Fruit fly (Drosophila melanogaster): Measurements from ENCODE around the gene CG5885.

Gene CG5885

dm6 chr2L:9938631-9939256 lies 20.6 kb upstream of the CG5885 start, which contains the start of the genes Datp and CG4619 (continued):
- TF ChIP-seq CG43689 (GFP tag; IDR thresholded peaks at IDR 0.05), result no peak
- TF ChIP-seq Pdp1 (GFP tag; optimal IDR thresholded peaks at IDR 0.05), result peak; percentile 12 to 95
- TF ChIP-seq BEAF-32 (GFP tag; optimal IDR thresholded peaks at IDR 0.05), result peak; percentile 23
- peak; percentile 48 for TF ChIP-seq CG9876 (GFP tag; optimal IDR thresholded peaks at IDR 0.05)
- TF ChIP-seq NfI (GFP tag; optimal IDR thresholded peaks at IDR 0.05), result peak; percentile 61
- TF ChIP-seq slou (GFP tag; optimal IDR thresholded peaks at IDR 0.05), result no peak
- no peak for TF ChIP-seq grau (tag; optimal IDR thresholded peaks at IDR 0.05)
- TF ChIP-seq dysf (GFP tag; IDR thresholded peaks at IDR 0.05), result peak; percentile 55; the same call in 2 of the 3 replicates
- peak; percentile 60 for TF ChIP-seq CG7786 (GFP tag; optimal IDR thresholded peaks at IDR 0.05)
- peak; percentile 21 for TF ChIP-seq CG1647 (GFP tag; optimal IDR thresholded peaks at IDR 0.05)
- peak; percentile 48 for TF ChIP-seq Bdp1 (GFP tag; optimal IDR thresholded peaks at IDR 0.05)
- TF ChIP-seq CG1024 (GFP tag; IDR thresholded peaks at IDR 0.05), result 0 out of 2 replicates have a peak, but pooled peaks have one; percentile 6
- TF ChIP-seq insv (GFP tag; optimal IDR thresholded peaks at IDR 0.05), result no peak
- peak; percentile 30 for TF ChIP-seq CG7987 (GFP tag; optimal IDR thresholded peaks at IDR 0.05)
- no peak for TF ChIP-seq CG17359 (tag; optimal IDR thresholded peaks at IDR 0.05)
- no peak for TF ChIP-seq hbn (GFP tag; IDR thresholded peaks at IDR 0.05; ENCODE audit: partially characterized antibody)
- TF ChIP-seq CG8359 (GFP tag; optimal IDR thresholded peaks at IDR 0.05; ENCODE audit: borderline replicate concordance), result no peak
- peak in 1 of 2 experiments; percentile 16 for TF ChIP-seq chif (GFP tag; optimal IDR thresholded peaks at IDR 0.05)
- TF ChIP-seq H15 (GFP tag; IDR thresholded peaks at IDR 0.05), result peak; percentile 65; the same call in 2 of the 3 replicates
- peak; percentile 46 for TF ChIP-seq Max (GFP tag; optimal IDR thresholded peaks at IDR 0.05)
- no peak for TF ChIP-seq ftz-f1 (GFP tag; optimal IDR thresholded peaks at IDR 0.05)
- peak; percentile 1 for TF ChIP-seq Chrac-16 (GFP tag; optimal IDR thresholded peaks at IDR 0.05)
- TF ChIP-seq slbo (GFP tag; IDR thresholded peaks at IDR 0.05), result peak; percentile 71
- no peak for TF ChIP-seq sr (GFP tag; IDR thresholded peaks at IDR 0.05)
- TF ChIP-seq ken (GFP tag; IDR thresholded peaks at IDR 0.05), result peak; percentile 53; the same call in 2 of the 3 replicates
- no peak for TF ChIP-seq tll (GFP tag; optimal IDR thresholded peaks at IDR 0.05)
- TF ChIP-seq pfk (GFP tag; optimal IDR thresholded peaks at IDR 0.05), result peak; percentile 9
- TF ChIP-seq CG14710 (tag; optimal IDR thresholded peaks at IDR 0.05), result peak; percentile 37
- peak; percentile 13 for TF ChIP-seq CG12219 (GFP tag; optimal IDR thresholded peaks at IDR 0.05)
- peak; percentile 46 for TF ChIP-seq bbx (GFP tag; IDR thresholded peaks at IDR 0.05; ENCODE audit: partially characterized antibody)
- TF ChIP-seq CG4360 (GFP tag; IDR thresholded peaks at IDR 0.05), result peak; percentile 64
- TF ChIP-seq CG10462 (GFP tag; optimal IDR thresholded peaks at IDR 0.05), result no peak
- TF ChIP-seq Gsc (GFP tag; IDR thresholded peaks at IDR 0.05), result no peak
- no peak for TF ChIP-seq luna (GFP tag; optimal IDR thresholded peaks at IDR 0.05)
- TF ChIP-seq Ravus (GFP tag; IDR thresholded peaks at IDR 0.05), result no peak
- no peak for TF ChIP-seq sim (GFP tag; IDR thresholded peaks at IDR 0.05)
- TF ChIP-seq stwl (tag; optimal IDR thresholded peaks at IDR 0.05), result peak; percentile 78
- TF ChIP-seq Nf-YA (GFP tag; IDR thresholded peaks at IDR 0.05), result no peak
- TF ChIP-seq gro (GFP tag; optimal IDR thresholded peaks at IDR 0.05), result peak; percentile 24
- TF ChIP-seq Spps (tag; optimal IDR thresholded peaks at IDR 0.05), result no peak
- no peak for TF ChIP-seq Optix (GFP tag; IDR thresholded peaks at IDR 0.05)
- TF ChIP-seq ato (GFP tag; IDR thresholded peaks at IDR 0.05; ENCODE audit: partially characterized antibody), result no peak
- TF ChIP-seq cas (GFP tag; IDR thresholded peaks at IDR 0.05), result peak; percentile 54; the same call in 1 of the 2 replicates
- TF ChIP-seq CG3163 (GFP tag; optimal IDR thresholded peaks at IDR 0.05), result peak; percentile 13
- TF ChIP-seq gem (tag; optimal IDR thresholded peaks at IDR 0.05), result no peak
- TF ChIP-seq CG4854 (GFP tag; optimal IDR thresholded peaks at IDR 0.05), result peak; percentile 16
- TF ChIP-seq aop (GFP tag; IDR thresholded peaks at IDR 0.05), result no peak
- TF ChIP-seq cad (GFP tag; optimal IDR thresholded peaks at IDR 0.05), result no peak
- peak; percentile 53 for TF ChIP-seq mirr (GFP tag; optimal IDR thresholded peaks at IDR 0.05)
- peak; percentile 54 for TF ChIP-seq caup (GFP tag; optimal IDR thresholded peaks at IDR 0.05; ENCODE audit: severe bottlenecking)
